Fruit fly (Drosophila melanogaster): ENCODE measurements around the gene edin.
A peak's percentile ranks its signal among the peaks of the same experiment; 100 is the strongest.

Gene edin

DNA sequence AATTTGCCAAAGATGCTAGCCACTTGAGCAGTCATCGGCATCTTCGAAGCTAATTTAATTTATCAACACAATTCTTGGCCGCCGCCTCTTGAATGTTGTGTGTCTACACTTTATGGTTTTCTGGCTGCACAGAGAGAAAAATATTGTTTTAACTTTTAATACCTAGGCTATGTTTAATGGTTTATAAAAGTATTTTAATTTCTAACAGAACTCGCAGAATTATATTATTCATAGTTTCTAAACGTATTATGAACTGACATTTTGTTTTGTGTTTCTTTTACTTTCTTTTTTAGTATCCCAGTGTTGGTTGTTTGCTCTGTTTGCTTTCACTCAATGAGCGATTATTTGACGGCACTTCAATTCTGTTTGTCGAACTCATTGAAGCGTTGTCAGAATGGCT, 37.5 kb downstream of the edin start (continued):
- no peak for TF ChIP-seq CG3919 (GFP tag; optimal IDR thresholded peaks at IDR 0.05)
- no peak for TF ChIP-seq Eip75B (GFP tag; optimal IDR thresholded peaks at IDR 0.05)
- no peak for TF ChIP-seq CG31627 (GFP tag; optimal IDR thresholded peaks at IDR 0.05)
- TF ChIP-seq Eip78C (GFP tag), result peak; percentile 33
- TF ChIP-seq lz (GFP tag; optimal IDR thresholded peaks at IDR 0.05), result no peak
- no peak for TF ChIP-seq Ets96B (tag; optimal IDR thresholded peaks at IDR 0.05)
- no peak for TF ChIP-seq pdm3 (GFP tag; optimal IDR thresholded peaks at IDR 0.05)
- peak; percentile 15 for TF ChIP-seq Hr4 (GFP tag; optimal IDR thresholded peaks at IDR 0.05)
- no peak for TF ChIP-seq Lpt (GFP tag; optimal IDR thresholded peaks at IDR 0.05)
- no peak for TF ChIP-seq eg (GFP tag; IDR thresholded peaks at IDR 0.05)
- TF ChIP-seq Smox (GFP tag; optimal IDR thresholded peaks at IDR 0.05), result no peak

DNA sequence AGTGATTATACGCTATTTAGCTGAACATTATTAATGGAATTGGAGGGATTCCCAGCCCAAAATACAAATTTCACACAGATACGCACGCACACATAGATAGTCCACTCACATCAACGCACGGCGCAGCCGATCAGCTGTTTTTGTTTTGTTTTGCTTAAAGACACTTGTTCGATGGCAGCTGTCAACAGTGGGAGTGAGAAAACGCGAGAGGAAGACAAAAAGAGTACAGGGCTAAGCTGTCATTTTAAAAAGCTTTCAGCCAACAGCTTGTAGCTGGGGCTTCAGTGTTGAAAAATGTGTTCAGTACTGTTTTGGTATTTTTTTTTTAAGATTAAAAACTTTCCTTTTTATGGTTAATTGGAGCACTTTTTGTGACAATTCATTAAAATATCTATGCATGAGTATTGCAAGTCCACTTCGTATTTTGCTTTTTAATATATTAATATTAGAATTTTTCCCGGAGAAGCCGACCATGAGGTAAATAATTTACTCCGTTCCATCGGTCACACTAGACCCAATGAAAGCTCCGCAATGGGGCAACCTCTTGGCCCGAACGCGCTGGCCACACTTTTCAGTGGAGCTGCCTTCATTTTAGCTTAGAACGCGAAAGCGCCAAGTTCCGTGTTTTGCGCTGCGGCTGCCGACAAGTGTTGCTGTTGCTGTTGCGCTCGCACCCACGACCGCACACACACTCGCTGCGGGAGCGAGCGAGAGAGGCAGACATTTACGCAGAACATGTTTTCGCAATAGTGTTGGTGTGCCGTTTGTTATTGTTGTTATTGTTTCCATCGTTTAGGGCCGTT, 38.4 kb downstream of the edin start:
- TF ChIP-seq Sox14 (GFP tag; optimal IDR thresholded peaks at IDR 0.05) (peak; percentile 57), CG32006 (GFP tag; optimal IDR thresholded peaks at IDR 0.05) (peak; percentile 50), CG34406 (GFP tag; optimal IDR thresholded peaks at IDR 0.05) (peak; percentile 42), CG4318 (GFP tag; optimal IDR thresholded peaks at IDR 0.05) (no peak), OdsH (GFP tag; optimal IDR thresholded peaks at IDR 0.05) (peak; percentile 70), Hr39 (GFP tag; optimal IDR thresholded peaks at IDR 0.05) (peak; percentile 43), CG15336 (GFP tag; IDR thresholded peaks at IDR 0.05) (no peak; the same call in 1 of the 2 replicates), Eip78C (GFP tag) (peak; percentile 91), spab (GFP tag; optimal IDR thresholded peaks at IDR 0.05) (no peak), CG6276 (GFP tag; optimal IDR thresholded peaks at IDR 0.05) (no peak), dac (GFP tag; optimal IDR thresholded peaks at IDR 0.05) (peak; percentile 18), CG6854 (GFP tag; optimal IDR thresholded peaks at IDR 0.05) (no peak), Eip75B (GFP tag; optimal IDR thresholded peaks at IDR 0.05) (peak; percentile 57), acj6 (GFP tag; optimal IDR thresholded peaks at IDR 0.05) (peak; percentile 70), Hr38 (GFP tag; optimal IDR thresholded peaks at IDR 0.05) (no peak), topi (GFP tag; optimal IDR thresholded peaks at IDR 0.05) (peak; percentile 59), CG10669 (GFP tag; optimal IDR thresholded peaks at IDR 0.05) (peak; percentile 11), CG6792 (GFP tag; optimal IDR thresholded peaks at IDR 0.05) (peak; percentile 41), salr (GFP tag; optimal IDR thresholded peaks at IDR 0.05) (peak in 1 of 2 experiments; percentile 22), CG6808 (GFP tag; optimal IDR thresholded peaks at IDR 0.05) (no peak), Met (GFP tag; optimal IDR thresholded peaks at IDR 0.05) (peak; percentile 56), ss (GFP tag; optimal IDR thresholded peaks at IDR 0.05) (no peak), fd59A (GFP tag; optimal IDR thresholded peaks at IDR 0.05) (no peak), Sox15 (GFP tag; optimal IDR thresholded peaks at IDR 0.05) (no peak), Gug (GFP tag; IDR thresholded peaks at IDR 0.05) (no peak), CG31627 (GFP tag; optimal IDR thresholded peaks at IDR 0.05) (peak; percentile 66), CG8319 (GFP tag; optimal IDR thresholded peaks at IDR 0.05) (no peak), Ets21C (GFP tag; optimal IDR thresholded peaks at IDR 0.05) (peak; percentile 43), esn (GFP tag; optimal IDR thresholded peaks at IDR 0.05) (peak; percentile 76), Lpt (GFP tag; optimal IDR thresholded peaks at IDR 0.05) (peak; percentile 24), net (GFP tag; optimal IDR thresholded peaks at IDR 0.05) (no peak), vri (GFP tag; optimal IDR thresholded peaks at IDR 0.05) (peak; percentile 17), CG6163 (GFP tag; IDR thresholded peaks at IDR 0.05) (peak; percentile 46), CG8632 (GFP tag; optimal IDR thresholded peaks at IDR 0.05) (peak; percentile 21), CG9139 (GFP tag; optimal IDR thresholded peaks at IDR 0.05) (peak; percentile 20), CG11762 (GFP tag; optimal IDR thresholded peaks at IDR 0.05; ENCODE audit: insufficient read depth) (peak; percentile 20), dsx (GFP tag; optimal IDR thresholded peaks at IDR 0.05; ENCODE audit: poor library complexity, severe bottlenecking) (peak; percentile 61), cyc (GFP tag; optimal IDR thresholded peaks at IDR 0.05) (peak; percentile 50), lz (GFP tag; optimal IDR thresholded peaks at IDR 0.05) (peak; percentile 58), Ets96B (tag; optimal IDR thresholded peaks at IDR 0.05) (peak; percentile 28), Smox (GFP tag; optimal IDR thresholded peaks at IDR 0.05) (peak; percentile 65), eg (GFP tag; IDR thresholded peaks at IDR 0.05) (peak; percentile 65), CG8119 (GFP tag; IDR thresholded peaks at IDR 0.05) (no peak), Eip93F (GFP tag; optimal IDR thresholded peaks at IDR 0.05) (peak; percentile 42), svp (GFP tag) (peak; percentile 91)
